Fruit fly (Drosophila melanogaster) whole organism, embryonic: ENCODE results near the gene CG32214.
A peak's percentile ranks its signal among the peaks of the same experiment; 100 is the strongest.

Source experiments
- Atf-2 ChIP-seq: fragments of 200-800 bp; sonication (Bioruptor generic); optimal IDR thresholded peaks from 2 replicates; lab custom pipeline; 2016; ENCODE audit warnings: missing biosample characterization, missing genetic modification characterization
- BEAF-32 ChIP-seq: fragments of 200-800 bp; sonication (Bioruptor generic); optimal IDR thresholded peaks from 3 replicates; lab custom pipeline; 2017; ENCODE audit warnings: missing biosample characterization, missing genetic modification characterization, mild to moderate bottlenecking, moderate library complexity, missing genetic modification reagents
- CG10274 ChIP-seq: fragments of 200-800 bp; sonication (Bioruptor generic); optimal IDR thresholded peaks from 3 replicates; lab custom pipeline; 2017; ENCODE audit warnings: missing biosample characterization, mild to moderate bottlenecking, missing genetic modification characterization
- CG10431 ChIP-seq: fragments of 200-800 bp; sonication (Bioruptor generic); optimal IDR thresholded peaks from 3 replicates; lab custom pipeline; 2018; ENCODE audit warnings: missing biosample characterization, mild to moderate bottlenecking, missing genetic modification characterization
- CG10565 ChIP-seq: fragments of 200-800 bp; sonication (Bioruptor generic); optimal IDR thresholded peaks from 3 replicates; lab custom pipeline; 2016; ENCODE audit warnings: missing biosample characterization, mild to moderate bottlenecking, missing genetic modification characterization
- CG10654 ChIP-seq: fragments of 200-800 bp; sonication (Bioruptor generic); optimal IDR thresholded peaks from 2 replicates; lab custom pipeline; 2016; ENCODE audit warnings: missing biosample characterization, missing genetic modification characterization
- CG11696 ChIP-seq: fragments of 200-800 bp; sonication (Bioruptor generic); IDR thresholded peaks from 2 replicates; pipeline ENCODE4 v1.3.6; 2022; ENCODE audit warnings: missing biosample characterization, missing genetic modification characterization
- CG11723 ChIP-seq: fragments of 200-800 bp; sonication (Bioruptor generic); optimal IDR thresholded peaks from 2 replicates; lab custom pipeline; 2017; ENCODE audit warnings: missing biosample characterization, mild to moderate bottlenecking, missing genetic modification characterization
- CG12391 ChIP-seq: fragments of 200-800 bp; sonication (Bioruptor generic); optimal IDR thresholded peaks from 3 replicates; lab custom pipeline; 2018; ENCODE audit warnings: missing biosample characterization, mild to moderate bottlenecking, missing genetic modification characterization, moderate library complexity
- CG13624 ChIP-seq: fragments of 200-800 bp; sonication (Bioruptor generic); optimal IDR thresholded peaks from 2 replicates; lab custom pipeline; 2016; ENCODE audit warnings: missing biosample characterization, missing genetic modification characterization
- CG15073 ChIP-seq: fragments of 200-800 bp; sonication (Bioruptor generic); optimal IDR thresholded peaks from 2 replicates; lab custom pipeline; 2016; ENCODE audit warnings: missing biosample characterization, missing genetic modification characterization
- CG15601 ChIP-seq: fragments of 200-800 bp; sonication (Bioruptor generic); optimal IDR thresholded peaks from 3 replicates; lab custom pipeline; 2019; ENCODE audit warnings: missing biosample characterization, mild to moderate bottlenecking, missing genetic modification characterization, moderate library complexity
- CG17328 ChIP-seq: fragments of 200-800 bp; sonication (Bioruptor generic); IDR thresholded peaks from 2 replicates; pipeline ENCODE4 v1.3.6; 2022; ENCODE audit warnings: missing biosample characterization, missing genetic modification characterization
- CG17802 ChIP-seq: fragments of 200-800 bp; sonication (Bioruptor generic); optimal IDR thresholded peaks from 2 replicates; lab custom pipeline; 2018; ENCODE audit warnings: missing biosample characterization, mild to moderate bottlenecking, missing genetic modification characterization, moderate library complexity
- CG1792 ChIP-seq: fragments of 200-800 bp; sonication (Bioruptor generic); optimal IDR thresholded peaks from 2 replicates; lab custom pipeline; 2016; ENCODE audit warnings: missing biosample characterization, missing genetic modification characterization
- CG2129 ChIP-seq: fragments of 200-800 bp; sonication (Bioruptor generic); IDR thresholded peaks from 2 replicates; pipeline ENCODE4 v1.3.6; 2022; ENCODE audit warnings: missing biosample characterization, missing genetic modification characterization; ENCODE audit not compliant: partially characterized antibody
- CG34376 ChIP-seq: fragments of 200-800 bp; sonication (Bioruptor generic); optimal IDR thresholded peaks from 2 replicates; lab custom pipeline; 2018; ENCODE audit warnings: missing biosample characterization, mild to moderate bottlenecking, missing genetic modification characterization
- CG4328 ChIP-seq: fragments of 200-800 bp; sonication (Bioruptor generic); optimal IDR thresholded peaks from 3 replicates; lab custom pipeline; 2017; ENCODE audit warnings: missing biosample characterization, missing genetic modification reagents, missing genetic modification characterization
- CG4820 ChIP-seq: fragments of 200-800 bp; sonication (Bioruptor generic); optimal IDR thresholded peaks from 3 replicates; lab custom pipeline; 2016; ENCODE audit warnings: missing biosample characterization, missing genetic modification characterization
- CG5180 ChIP-seq: fragments of 200-800 bp; sonication (Bioruptor generic); optimal IDR thresholded peaks from 3 replicates; lab custom pipeline; 2017; ENCODE audit warnings: missing biosample characterization, missing genetic modification characterization, mild to moderate bottlenecking, moderate library complexity, missing genetic modification reagents
- CG6175 ChIP-seq: fragments of 200-800 bp; sonication (Bioruptor generic); IDR thresholded peaks from 3 replicates; pipeline ENCODE4 v1.3.6; 2022; ENCODE audit warnings: missing biosample characterization, missing genetic modification characterization
- CG7963 ChIP-seq: fragments of 200-800 bp; sonication (Bioruptor generic); IDR thresholded peaks from 3 replicates; pipeline ENCODE4 v1.3.6; 2022; ENCODE audit warnings: missing biosample characterization, missing genetic modification characterization; ENCODE audit not compliant: partially characterized antibody
- CG8290 ChIP-seq, 3 experiments: fragments of 200-800 bp; sonication (Bioruptor generic); optimal IDR thresholded peaks; 2 replicates each; lab custom pipeline; 2016 to 2019; ENCODE audit warnings: missing biosample characterization in 3 of 3, missing genetic modification characterization in 3 of 3, mild to moderate bottlenecking in 2 of 3, moderate library complexity in 1 of 3
- Fer2 ChIP-seq: fragments of 200-800 bp; sonication (Bioruptor generic); optimal IDR thresholded peaks from 2 replicates; lab custom pipeline; 2018; ENCODE audit warnings: missing biosample characterization, mild to moderate bottlenecking, missing genetic modification characterization, moderate library complexity
- Hr39 ChIP-seq: fragments of >200 bp; optimal IDR thresholded peaks from 2 replicates; lab custom pipeline; 2017
- Nf-YA ChIP-seq: fragments of 200-800 bp; sonication (Bioruptor generic); IDR thresholded peaks from 2 replicates; pipeline ENCODE4 v1.3.6; 2022; ENCODE audit warnings: missing biosample characterization, missing genetic modification characterization
- Ravus ChIP-seq: fragments of 200-800 bp; sonication (Bioruptor generic); IDR thresholded peaks from 2 replicates; pipeline ENCODE4 v1.3.6; 2022; ENCODE audit warnings: missing biosample characterization, missing genetic modification characterization
- Ssrp ChIP-seq: fragments of 200-800 bp; sonication (Bioruptor generic); optimal IDR thresholded peaks from 2 replicates; lab custom pipeline; 2018; ENCODE audit warnings: missing biosample characterization, mild to moderate bottlenecking, missing genetic modification characterization, moderate library complexity
- cwo ChIP-seq: fragments of 200-800 bp; sonication (Bioruptor generic); optimal IDR thresholded peaks from 3 replicates; lab custom pipeline; 2017; ENCODE audit warnings: missing biosample characterization, missing genetic modification characterization, mild to moderate bottlenecking, moderate library complexity, missing genetic modification reagents
- ewg ChIP-seq: fragments of 200-800 bp; sonication (Bioruptor generic); optimal IDR thresholded peaks from 3 replicates; lab custom pipeline; 2017; ENCODE audit warnings: mild to moderate bottlenecking, missing biosample characterization, missing genetic modification reagents, missing genetic modification characterization
- fd64A ChIP-seq: fragments of 200-800 bp; sonication (Bioruptor generic); optimal IDR thresholded peaks from 3 replicates; lab custom pipeline; 2018; ENCODE audit warnings: missing biosample characterization, mild to moderate bottlenecking, missing genetic modification characterization
- gsb ChIP-seq: fragments of 200-800 bp; sonication (Bioruptor generic); IDR thresholded peaks from 2 replicates; pipeline ENCODE4 v1.3.6; 2022; ENCODE audit warnings: missing biosample characterization, missing genetic modification characterization
- jumu ChIP-seq: fragments of 200-800 bp; sonication (Bioruptor generic); optimal IDR thresholded peaks from 3 replicates; lab custom pipeline; 2016; ENCODE audit warnings: missing biosample characterization, missing genetic modification characterization
- mld ChIP-seq: fragments of 200-800 bp; sonication (Bioruptor generic); IDR thresholded peaks from 3 replicates; pipeline ENCODE4 v1.3.6; 2022; ENCODE audit warnings: missing biosample characterization, missing genetic modification characterization; ENCODE audit not compliant: partially characterized antibody
- pnt ChIP-seq: fragments of 200-800 bp; sonication (Bioruptor generic); optimal IDR thresholded peaks from 3 replicates; lab custom pipeline; 2016; ENCODE audit warnings: missing biosample characterization, missing genetic modification characterization
- prd ChIP-seq, 3 experiments: fragments of >200 bp in 2 of 3; fragments of 200-800 bp in 1 of 3; sonication (Bioruptor generic) in 1 of 3; optimal IDR thresholded peaks in 2 of 3; IDR thresholded peaks in 1 of 3; 2 replicates in 2 of 3; 3 replicates in 1 of 3; pipeline versions ENCODE4 v1.3.6 to Lab custom; 2017 to 2022; ENCODE audit warnings: missing biosample characterization in 1 of 3, missing genetic modification characterization in 1 of 3
- psq ChIP-seq: fragments of 200-800 bp; sonication (Bioruptor generic); optimal IDR thresholded peaks from 2 replicates; lab custom pipeline; 2017; ENCODE audit warnings: missing biosample characterization, missing genetic modification characterization
- ro ChIP-seq: fragments of 200-800 bp; sonication (Bioruptor generic); IDR thresholded peaks from 2 replicates; pipeline ENCODE4 v1.3.6; 2022; ENCODE audit warnings: missing biosample characterization, missing genetic modification characterization
- sc ChIP-seq, 3 experiments: fragments of >200 bp in 2 of 3; fragments of 200-800 bp in 1 of 3; sonication (Bioruptor generic) in 1 of 3; optimal IDR thresholded peaks; 2 replicates in 2 of 3; 3 replicates in 1 of 3; lab custom pipeline; 2017; ENCODE audit warnings: mild to moderate bottlenecking in 1 of 3, missing biosample characterization in 1 of 3, missing genetic modification characterization in 1 of 3, missing genetic modification reagents in 1 of 3
- shn ChIP-seq: fragments of 200-800 bp; sonication (Bioruptor generic); optimal IDR thresholded peaks from 3 replicates; lab custom pipeline; 2016; ENCODE audit warnings: missing biosample characterization, missing genetic modification characterization
- slbo ChIP-seq: fragments of 200-800 bp; sonication (Bioruptor generic); IDR thresholded peaks from 2 replicates; pipeline ENCODE4 v1.3.6; 2022; ENCODE audit warnings: missing biosample characterization, missing genetic modification characterization
- sna ChIP-seq: fragments of 200-800 bp; sonication (Bioruptor generic); IDR thresholded peaks from 2 replicates; pipeline ENCODE4 v1.3.6; 2022; ENCODE audit warnings: missing biosample characterization, missing genetic modification characterization; ENCODE audit not compliant: partially characterized antibody
- sr ChIP-seq: fragments of 200-800 bp; sonication (Bioruptor generic); IDR thresholded peaks from 3 replicates; pipeline ENCODE4 v1.3.6; 2022; ENCODE audit warnings: missing biosample characterization, missing genetic modification characterization
- tin ChIP-seq: fragments of 200-800 bp; sonication (Bioruptor generic); optimal IDR thresholded peaks from 3 replicates; lab custom pipeline; 2016; ENCODE audit warnings: missing biosample characterization, missing genetic modification characterization
- vvl ChIP-seq: fragments of 200-800 bp; sonication (Bioruptor generic); IDR thresholded peaks from 2 replicates; pipeline ENCODE4 v1.3.6; 2022; ENCODE audit warnings: missing biosample characterization, missing genetic modification characterization
- zf30C ChIP-seq: fragments of 200-800 bp; sonication (Bioruptor generic); optimal IDR thresholded peaks from 3 replicates; lab custom pipeline; 2018; ENCODE audit warnings: missing biosample characterization, mild to moderate bottlenecking, missing genetic modification characterization
- zfh1 ChIP-seq: fragments of 200-800 bp; sonication (Bioruptor generic); IDR thresholded peaks from 3 replicates; pipeline ENCODE4 v1.3.6; 2022; ENCODE audit warnings: missing biosample characterization, missing genetic modification characterization
- zfh2 ChIP-seq: fragments of 200-800 bp; sonication (Bioruptor generic); optimal IDR thresholded peaks from 2 replicates; lab custom pipeline; 2016; ENCODE audit warnings: missing biosample characterization, missing genetic modification characterization

CG32214 gene

dm6 chr3L:19512672-19513071 lies 45.5 kb downstream of the CG32214 start (continued):
- peak; percentile 26; the same call in 1 of the 2 replicates for TF ChIP-seq slbo
- TF ChIP-seq gsb (GFP tag; lab: Robert Waterston, UW), result 0 out of 2 replicates have a peak, but pooled peaks have one; percentile 11
- no peak for TF ChIP-seq CG13624
- no peak for TF ChIP-seq CG17802
- TF ChIP-seq Atf-2 (GFP tag; lab: Kevin White, UChicago), result no peak
- no peak for TF ChIP-seq sr (GFP tag; lab: Robert Waterston, UW)
- no peak for TF ChIP-seq CG1792 (GFP tag; lab: Kevin White, UChicago)
- no peak for TF ChIP-seq zfh2
- no peak for TF ChIP-seq fd64A (GFP tag; lab: Kevin White, UChicago)
- TF ChIP-seq ewg (GFP tag; lab: Kevin White, UChicago), result no peak
- TF ChIP-seq CG11696 (GFP tag; lab: Robert Waterston, UW), result no peak
- TF ChIP-seq tin (GFP tag; lab: Kevin White, UChicago), result no peak

- peak; percentile 91 for TF ChIP-seq Fer2 (tag; lab: Kevin White, UChicago)
- TF ChIP-seq Ssrp (tag; lab: Kevin White, UChicago), result peak; percentile 71
- TF ChIP-seq sc (optimal IDR thresholded peaks at IDR 0.05; lab: Kevin White, UChicago), result no peak
- TF ChIP-seq sc (GFP tag; optimal IDR thresholded peaks at IDR 0.05; lab: Kevin White, UChicago), result peak; percentile 46
- TF ChIP-seq CG4328 (GFP tag; lab: Kevin White, UChicago), result peak; percentile 90
- TF ChIP-seq CG34376 (GFP tag; lab: Kevin White, UChicago), result peak; percentile 85
- TF ChIP-seq ro (GFP tag; lab: Robert Waterston, UW), result peak; percentile 82; the same call in 1 of the 2 replicates
- peak; percentile 76 for TF ChIP-seq CG10565 (GFP tag; lab: Kevin White, UChicago)
- TF ChIP-seq Ravus, result peak; percentile 27; the same call in 1 of the 2 replicates
- peak; percentile 92 for TF ChIP-seq CG17328
- TF ChIP-seq psq (GFP tag; lab: Kevin White, UChicago), result peak; percentile 49
- peak; percentile 79 for TF ChIP-seq Nf-YA (GFP tag; lab: Robert Waterston, UW)
- TF ChIP-seq CG10654 (GFP tag; lab: Kevin White, UChicago), result peak; percentile 97
- peak; percentile 96 for TF ChIP-seq zfh1
- TF ChIP-seq prd (optimal IDR thresholded peaks at IDR 0.05; lab: Kevin White, UChicago), result no peak
- TF ChIP-seq prd (GFP tag; IDR thresholded peaks at IDR 0.05; lab: Robert Waterston, UW), result peak; percentile 89
- peak; percentile 48 for TF ChIP-seq cwo
- peak; percentile 80 for TF ChIP-seq CG15601
- TF ChIP-seq BEAF-32 (GFP tag; lab: Kevin White, UChicago), result no peak
- no peak for TF ChIP-seq CG15073 (GFP tag; lab: Kevin White, UChicago)
- TF ChIP-seq CG4820, result peak; percentile 85
- TF ChIP-seq CG12391 (tag; lab: Kevin White, UChicago), result peak; percentile 74
- peak; percentile 63 for TF ChIP-seq CG11723 (GFP tag; lab: Kevin White, UChicago)
- peak; percentile 75 for TF ChIP-seq ewg (GFP tag; lab: Kevin White, UChicago)
- no peak for TF ChIP-seq CG2129
- TF ChIP-seq CG10274, result peak; percentile 83
- TF ChIP-seq zf30C, result no peak
- no peak for TF ChIP-seq CG7963 (GFP tag; lab: Robert Waterston, UW)
- TF ChIP-seq CG10431, result no peak
- peak; percentile 67 for TF ChIP-seq CG5180 (GFP tag; lab: Kevin White, UChicago)
- peak; percentile 90 for TF ChIP-seq jumu (GFP tag; lab: Kevin White, UChicago)
- peak; percentile 91 for TF ChIP-seq CG6175
- TF ChIP-seq pnt, result peak; percentile 89
- TF ChIP-seq vvl (GFP tag; lab: Robert Waterston, UW), result peak; percentile 96
- no peak for TF ChIP-seq Hr39 (lab: Kevin White, UChicago)
- peak; percentile 86 for TF ChIP-seq shn
- peak; percentile 95 for TF ChIP-seq CG8290 (GFP tag; optimal IDR thresholded peaks at IDR 0.05; lab: Kevin White, UChicago)
- peak; percentile 57 to 89 for TF ChIP-seq CG8290 (tag; optimal IDR thresholded peaks at IDR 0.05; lab: Kevin White, UChicago)
- no peak for TF ChIP-seq mld
- TF ChIP-seq sna (GFP tag; lab: Robert Waterston, UW), result no peak
These were observed 49.4 kb downstream of the CG32214 start for dm6 chr3L:19516547-19516946.
